Fruit fly (Drosophila melanogaster): ENCODE measurements around the gene Rh5.

Rh5 gene

dm6 chr2L:12010100-12010876 is 2.3 kb downstream of the Rh5 start:
- TF ChIP-seq pad (GFP tag; optimal IDR thresholded peaks at IDR 0.05) (peak; percentile 85), Hr96 (GFP tag; optimal IDR thresholded peaks at IDR 0.05) (peak; percentile 65), bab1 (GFP tag; optimal IDR thresholded peaks at IDR 0.05) (peak; percentile 54), CG12768 (GFP tag; optimal IDR thresholded peaks at IDR 0.05) (peak; percentile 88), Mnt (GFP tag; optimal IDR thresholded peaks at IDR 0.05) (peak; percentile 88), cic (GFP tag; optimal IDR thresholded peaks at IDR 0.05) (peak; percentile 89), CG11617 (GFP tag; optimal IDR thresholded peaks at IDR 0.05) (peak; percentile 50), CG7101 (tag; optimal IDR thresholded peaks at IDR 0.05) (peak; percentile 33), Clk (GFP tag; optimal IDR thresholded peaks at IDR 0.05) (no peak), CG33017 (tag; optimal IDR thresholded peaks at IDR 0.05) (no peak), kay (GFP tag; ENCODE audit: borderline replicate concordance) (no peak), CG7045 (GFP tag; optimal IDR thresholded peaks at IDR 0.05) (no peak), tj (GFP tag; optimal IDR thresholded peaks at IDR 0.05) (peak; percentile 13), Crg-1 (GFP tag; optimal IDR thresholded peaks at IDR 0.05) (peak; percentile 20), toe (GFP tag; optimal IDR thresholded peaks at IDR 0.05) (peak; percentile 46), CG14711 (tag; optimal IDR thresholded peaks at IDR 0.05) (peak; percentile 59), ovo (GFP tag; optimal IDR thresholded peaks at IDR 0.05) (peak; percentile 99)

- TF ChIP-seq kay (GFP tag; ENCODE audit: borderline replicate concordance) (peak; percentile 99), pad (GFP tag; optimal IDR thresholded peaks at IDR 0.05) (peak; percentile 83), Mnt (GFP tag; optimal IDR thresholded peaks at IDR 0.05) (peak; percentile 66), CG14711 (tag; optimal IDR thresholded peaks at IDR 0.05) (peak; percentile 81), Crg-1 (GFP tag; optimal IDR thresholded peaks at IDR 0.05) (peak; percentile 71), CG7045 (GFP tag; optimal IDR thresholded peaks at IDR 0.05) (peak; percentile 89), CG12768 (GFP tag; optimal IDR thresholded peaks at IDR 0.05) (peak; percentile 85), cnc (optimal IDR thresholded peaks at IDR 0.05) (peak; percentile 81 to 82), tj (GFP tag; optimal IDR thresholded peaks at IDR 0.05) (peak; percentile 62), CG1620 (GFP tag; optimal IDR thresholded peaks at IDR 0.05) (peak; percentile 82), CG5204 (GFP tag; optimal IDR thresholded peaks at IDR 0.05) (peak; percentile 93), Hr96 (GFP tag; optimal IDR thresholded peaks at IDR 0.05) (peak; percentile 83), toe (GFP tag; optimal IDR thresholded peaks at IDR 0.05) (peak; percentile 88), CG11617 (GFP tag; optimal IDR thresholded peaks at IDR 0.05) (peak; percentile 88), ovo (GFP tag; optimal IDR thresholded peaks at IDR 0.05) (peak; percentile 55), cic (GFP tag; optimal IDR thresholded peaks at IDR 0.05) (peak; percentile 33), CG7101 (tag; optimal IDR thresholded peaks at IDR 0.05) (peak; percentile 93), CG33017 (tag; optimal IDR thresholded peaks at IDR 0.05) (peak; percentile 94), Clk (GFP tag; optimal IDR thresholded peaks at IDR 0.05) (peak; percentile 87), bab1 (GFP tag; optimal IDR thresholded peaks at IDR 0.05) (peak; percentile 81)
Observed at dm6 chr2L:12010877-12011666, 3.1 kb downstream of the Rh5 start.

DNA sequence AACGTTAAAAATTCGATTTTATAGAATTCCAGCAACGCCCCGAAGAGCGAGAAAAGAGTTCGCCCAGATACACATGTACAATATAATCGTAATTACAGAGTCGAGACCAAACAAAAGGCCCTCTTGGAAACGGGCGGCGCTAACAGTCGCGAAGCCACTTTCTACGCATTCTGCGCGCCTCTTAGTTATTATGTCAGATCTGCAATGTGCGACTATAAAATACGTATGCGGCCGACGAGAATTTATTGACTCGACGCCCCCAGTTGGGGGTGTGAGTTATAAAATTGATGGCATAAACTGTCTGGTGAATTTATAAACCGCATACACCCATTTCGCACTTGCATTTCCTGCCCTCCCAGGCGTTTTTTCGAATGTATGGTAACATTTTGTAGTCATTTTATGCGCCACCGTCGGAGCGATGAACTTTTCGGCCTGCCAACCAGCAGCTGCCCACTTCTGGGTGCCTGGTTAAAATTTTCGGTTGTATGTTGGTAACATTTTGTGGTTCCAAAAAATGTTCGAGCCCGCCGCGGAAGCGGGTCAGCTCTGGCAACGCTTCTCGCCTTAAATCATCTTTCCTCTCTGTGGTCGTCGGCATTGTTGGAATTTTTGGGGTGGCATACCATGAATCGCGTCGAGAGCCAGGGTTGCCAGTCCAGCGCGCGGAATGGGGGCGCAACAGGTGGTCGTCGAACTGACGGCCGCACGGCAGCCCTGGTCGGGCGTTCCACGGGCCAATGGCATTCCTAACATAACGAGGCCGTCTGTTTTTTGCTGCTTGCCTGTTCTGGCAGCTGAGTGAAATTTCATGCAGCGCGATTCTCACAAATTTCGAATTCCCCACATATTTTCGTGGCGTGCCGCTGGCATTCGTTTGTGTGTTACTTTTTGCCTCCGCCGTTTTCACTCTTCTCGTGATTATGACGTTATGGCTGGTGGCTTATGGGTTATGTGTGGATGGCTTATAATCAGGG is 4.0 kb downstream of the Rh5 start:
- TF ChIP-seq Mnt (GFP tag; optimal IDR thresholded peaks at IDR 0.05): peak; percentile 87
- TF ChIP-seq cnc (optimal IDR thresholded peaks at IDR 0.05): no peak
- peak; percentile 48 for TF ChIP-seq pad (GFP tag; optimal IDR thresholded peaks at IDR 0.05)
- peak; percentile 57 for TF ChIP-seq toe (GFP tag; optimal IDR thresholded peaks at IDR 0.05)
- TF ChIP-seq CG11617 (GFP tag; optimal IDR thresholded peaks at IDR 0.05): peak; percentile 93
- peak; percentile 95 for TF ChIP-seq kay (GFP tag; ENCODE audit: borderline replicate concordance)
- TF ChIP-seq CG1620 (GFP tag; optimal IDR thresholded peaks at IDR 0.05): no peak
- TF ChIP-seq CG5204 (GFP tag; optimal IDR thresholded peaks at IDR 0.05): peak; percentile 10
- peak; percentile 100 for TF ChIP-seq CG14711 (tag; optimal IDR thresholded peaks at IDR 0.05)
- TF ChIP-seq cic (GFP tag; optimal IDR thresholded peaks at IDR 0.05): peak; percentile 72
- TF ChIP-seq CG7045 (GFP tag; optimal IDR thresholded peaks at IDR 0.05): peak; percentile 73
- peak; percentile 52 for TF ChIP-seq bab1 (GFP tag; optimal IDR thresholded peaks at IDR 0.05)
- no peak for TF ChIP-seq Crg-1 (GFP tag; optimal IDR thresholded peaks at IDR 0.05)
- TF ChIP-seq ovo (GFP tag; optimal IDR thresholded peaks at IDR 0.05): peak; percentile 35
- peak; percentile 69 for TF ChIP-seq Hr96 (GFP tag; optimal IDR thresholded peaks at IDR 0.05)
- TF ChIP-seq CG12768 (GFP tag; optimal IDR thresholded peaks at IDR 0.05): peak; percentile 94
- peak; percentile 72 for TF ChIP-seq tj (GFP tag; optimal IDR thresholded peaks at IDR 0.05)
- TF ChIP-seq CG33017 (tag; optimal IDR thresholded peaks at IDR 0.05): no peak
- peak; percentile 57 for TF ChIP-seq CG7101 (tag; optimal IDR thresholded peaks at IDR 0.05)
- no peak for TF ChIP-seq Clk (GFP tag; optimal IDR thresholded peaks at IDR 0.05)

DNA sequence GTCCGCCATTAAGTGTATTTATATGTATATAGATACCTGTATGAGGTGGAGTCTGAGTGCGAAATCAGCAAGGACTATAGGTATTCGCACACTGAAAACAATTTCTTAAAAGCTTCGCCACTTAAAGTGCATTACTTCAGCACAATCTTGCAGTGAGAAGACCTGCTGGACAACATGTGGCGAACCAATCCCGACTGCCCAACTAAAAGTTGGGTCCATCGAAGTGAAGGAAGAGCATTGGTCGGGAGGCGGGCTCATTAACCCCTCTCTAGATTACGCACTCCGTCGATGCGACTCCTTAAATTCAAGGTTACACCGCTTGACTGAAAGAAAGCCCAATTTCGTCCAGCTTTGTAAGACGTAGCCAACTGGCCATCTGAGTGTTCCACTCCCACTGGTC is 5.3 kb downstream of the Rh5 start:
- no peak for TF ChIP-seq Crg-1 (GFP tag; optimal IDR thresholded peaks at IDR 0.05)
- TF ChIP-seq ovo (GFP tag; optimal IDR thresholded peaks at IDR 0.05): no peak
- TF ChIP-seq kay (GFP tag; ENCODE audit: borderline replicate concordance): no peak
- no peak for TF ChIP-seq Mnt (GFP tag; optimal IDR thresholded peaks at IDR 0.05)
- TF ChIP-seq CG5204 (GFP tag; optimal IDR thresholded peaks at IDR 0.05): no peak
- TF ChIP-seq bab1 (GFP tag; optimal IDR thresholded peaks at IDR 0.05): no peak
- no peak for TF ChIP-seq CG14711 (tag; optimal IDR thresholded peaks at IDR 0.05)
- no peak for TF ChIP-seq CG33017 (tag; optimal IDR thresholded peaks at IDR 0.05)
- no peak for TF ChIP-seq Clk (GFP tag; optimal IDR thresholded peaks at IDR 0.05)
- no peak for TF ChIP-seq CG7045 (GFP tag; optimal IDR thresholded peaks at IDR 0.05)
- TF ChIP-seq tj (GFP tag; optimal IDR thresholded peaks at IDR 0.05): no peak
- TF ChIP-seq cnc (optimal IDR thresholded peaks at IDR 0.05): no peak
- no peak for TF ChIP-seq CG7101 (tag; optimal IDR thresholded peaks at IDR 0.05)
- TF ChIP-seq CG1620 (GFP tag; optimal IDR thresholded peaks at IDR 0.05): no peak
- no peak for TF ChIP-seq Hr96 (GFP tag; optimal IDR thresholded peaks at IDR 0.05)
- TF ChIP-seq pad (GFP tag; optimal IDR thresholded peaks at IDR 0.05): no peak
- no peak for TF ChIP-seq CG11617 (GFP tag; optimal IDR thresholded peaks at IDR 0.05)
- no peak for TF ChIP-seq CG12768 (GFP tag; optimal IDR thresholded peaks at IDR 0.05)
- TF ChIP-seq toe (GFP tag; optimal IDR thresholded peaks at IDR 0.05): no peak
